Worm (Caenorhabditis elegans) whole organism, L1 larva: ENCODE data around the gene Y53G8AR.8.

Experiments used
- C04F5.9 ChIP-seq: sonication (generic microtip); optimal IDR thresholded peaks from 2 replicates; lab custom pipeline; 2016; ENCODE audit warnings: missing genetic modification characterization, missing compliant biosample characterization
- C34B4.2 ChIP-seq: sonication (generic microtip); optimal IDR thresholded peaks from 2 replicates; lab custom pipeline; 2017; ENCODE audit warnings: mild to moderate bottlenecking, missing genetic modification characterization, missing compliant biosample characterization
- aha-1 ChIP-seq: fragments of 150-350 bp; optimal IDR thresholded peaks from 2 replicates; lab custom pipeline; 2014; ENCODE audit warnings: missing biosample characterization, missing genetic modification characterization
- alr-1 ChIP-seq: fragments of 200-800 bp; sonication (Bioruptor generic); optimal IDR thresholded peaks from 2 replicates; lab custom pipeline; 2018; ENCODE audit warnings: borderline replicate concordance, mild to moderate bottlenecking, missing genetic modification characterization, missing compliant biosample characterization
- blmp-1 ChIP-seq: fragments of 150-350 bp; optimal IDR thresholded peaks from 2 replicates; lab custom pipeline; 2014; ENCODE audit warnings: missing biosample characterization, missing genetic modification characterization
- ces-1 ChIP-seq: fragments of 150-350 bp; optimal IDR thresholded peaks from 2 replicates; lab custom pipeline; 2014; ENCODE audit warnings: missing biosample characterization, missing genetic modification reagents, missing genetic modification characterization
- dsc-1 ChIP-seq: sonication (generic microtip); optimal IDR thresholded peaks from 2 replicates; lab custom pipeline; 2016; ENCODE audit warnings: mild to moderate bottlenecking, missing genetic modification characterization, missing compliant biosample characterization
- efl-1 ChIP-seq, 4 experiments: fragments of 150-350 bp; optimal IDR thresholded peaks in 3 of 4; peaks in 1 of 4; 1 replicate in 1 of 4; 2 replicates in 3 of 4; lab custom pipeline; 2014; ENCODE audit warnings: missing biosample characterization in 2 of 4, missing genetic modification characterization in 2 of 4, missing genetic modification reagents in 2 of 4
- efl-3 ChIP-seq: fragments of 200-800 bp; sonication (Bioruptor generic); optimal IDR thresholded peaks from 2 replicates; lab custom pipeline; 2018; ENCODE audit warnings: mild to moderate bottlenecking, missing genetic modification characterization, missing compliant biosample characterization
- egl-13 ChIP-seq: sonication (generic microtip); optimal IDR thresholded peaks from 2 replicates; lab custom pipeline; 2016; ENCODE audit warnings: missing genotype, missing genetic modification reagents, missing genetic modification characterization, missing compliant biosample characterization
- egl-27 ChIP-seq, 2 experiments: fragments of 150-350 bp in 1 of 2; sonication (generic microtip); optimal IDR thresholded peaks; 3 replicates each; lab custom pipeline; 2017 to 2018; ENCODE audit warnings: missing biosample characterization in 2 of 2, missing genetic modification characterization in 2 of 2, missing genetic modification reagents in 2 of 2
- elt-3 ChIP-seq, 6 experiments: fragments of 150-350 bp in 1 of 6; sonication (generic microtip); optimal IDR thresholded peaks; 2 replicates each; lab custom pipeline; 2017 to 2018; ENCODE audit warnings: missing biosample characterization in 6 of 6, missing genetic modification characterization in 6 of 6, inconsistent platforms in 1 of 6
- ets-5 ChIP-seq: fragments of 200-800 bp; sonication (Bioruptor generic); IDR thresholded peaks from 2 replicates; pipeline ENCODE4 v1.3.6; 2022; ENCODE audit warnings: missing genetic modification characterization, missing compliant biosample characterization
- fkh-10 ChIP-seq: sonication (generic microtip); optimal IDR thresholded peaks from 2 replicates; lab custom pipeline; 2017; ENCODE audit warnings: missing biosample characterization, missing genetic modification reagents, missing genetic modification characterization
- fkh-4 ChIP-seq: sonication (generic microtip); optimal IDR thresholded peaks from 2 replicates; lab custom pipeline; 2016; ENCODE audit warnings: missing compliant biosample characterization, missing genetic modification characterization, borderline replicate concordance
- fos-1 ChIP-seq: fragments of 150-350 bp; optimal IDR thresholded peaks from 2 replicates; lab custom pipeline; 2014; ENCODE audit warnings: missing biosample characterization, missing genetic modification characterization
- hpl-2 ChIP-seq: fragments of 150-350 bp; optimal IDR thresholded peaks from 2 replicates; lab custom pipeline; 2014; ENCODE audit warnings: missing biosample characterization, missing genetic modification reagents, missing genetic modification characterization
- irx-1 ChIP-seq: sonication (generic microtip); optimal IDR thresholded peaks from 2 replicates; lab custom pipeline; 2016; ENCODE audit warnings: missing genetic modification characterization, missing compliant biosample characterization
- lin-14 ChIP-seq: fragments of 200-800 bp; sonication (Bioruptor generic); optimal IDR thresholded peaks from 2 replicates; lab custom pipeline; 2018; ENCODE audit warnings: mild to moderate bottlenecking, missing genetic modification characterization, moderate library complexity, missing compliant biosample characterization
- lir-3 ChIP-seq: sonication (generic microtip); optimal IDR thresholded peaks from 2 replicates; lab custom pipeline; 2016; ENCODE audit warnings: mild to moderate bottlenecking, missing genetic modification characterization, moderate library complexity, missing compliant biosample characterization; ENCODE audit not compliant: poor library complexity
- mab-9 ChIP-seq: fragments of 200-800 bp; sonication (Bioruptor generic); IDR thresholded peaks from 2 replicates; pipeline ENCODE4 v1.3.6; 2022; ENCODE audit warnings: missing genetic modification reagents, missing genetic modification characterization, missing compliant biosample characterization
- mep-1 ChIP-seq: fragments of 150-350 bp; optimal IDR thresholded peaks from 2 replicates; lab custom pipeline; 2014; ENCODE audit warnings: missing biosample characterization, missing genetic modification characterization
- nhr-11 ChIP-seq: fragments of 150-350 bp; optimal IDR thresholded peaks from 2 replicates; lab custom pipeline; 2014; ENCODE audit warnings: missing biosample characterization, missing genetic modification characterization
- nhr-19 ChIP-seq: fragments of 200-800 bp; sonication (Bioruptor generic); conservative IDR thresholded peaks from 2 replicates; pipeline ENCODE4 v1.3.6; 2022; ENCODE audit warnings: missing genetic modification characterization, missing compliant biosample characterization
- nhr-20 ChIP-seq: sonication (generic microtip); optimal IDR thresholded peaks from 2 replicates; lab custom pipeline; 2016; ENCODE audit warnings: mild to moderate bottlenecking, missing genetic modification characterization, missing compliant biosample characterization
- nhr-47 ChIP-seq: sonication (generic microtip); optimal IDR thresholded peaks from 2 replicates; lab custom pipeline; 2016; ENCODE audit warnings: mild to moderate bottlenecking, missing genetic modification characterization, moderate library complexity, missing compliant biosample characterization
- nhr-76 ChIP-seq: sonication (generic microtip); optimal IDR thresholded peaks from 2 replicates; lab custom pipeline; 2017; ENCODE audit warnings: missing biosample characterization, missing genetic modification characterization
- nhr-85 ChIP-seq: sonication (generic microtip); peaks from one replicate; lab custom pipeline; 2016; ENCODE audit warnings: missing genetic modification characterization, inconsistent platforms, missing compliant biosample characterization
- rnt-1 ChIP-seq: sonication (generic microtip); optimal IDR thresholded peaks from 2 replicates; lab custom pipeline; 2016; ENCODE audit warnings: mild to moderate bottlenecking, missing genetic modification characterization, moderate library complexity, missing compliant biosample characterization
- skn-1 ChIP-seq: fragments of 150-350 bp; optimal IDR thresholded peaks from 2 replicates; lab custom pipeline; 2014; ENCODE audit warnings: missing biosample characterization, missing genetic modification characterization
- snpc-4 ChIP-seq: fragments of 150-350 bp; optimal IDR thresholded peaks from 2 replicates; lab custom pipeline; 2014; ENCODE audit warnings: missing biosample characterization, missing genetic modification characterization
- snu-23 ChIP-seq: sonication (generic microtip); optimal IDR thresholded peaks from 2 replicates; lab custom pipeline; 2016; ENCODE audit warnings: missing genetic modification characterization, missing compliant biosample characterization
- sptf-1 ChIP-seq: fragments of 150-350 bp; optimal IDR thresholded peaks from 2 replicates; lab custom pipeline; 2014; ENCODE audit warnings: missing biosample characterization, missing genetic modification characterization
- swsn-7 ChIP-seq: sonication (generic microtip); optimal IDR thresholded peaks from 2 replicates; lab custom pipeline; 2016; ENCODE audit warnings: missing genetic modification characterization, missing compliant biosample characterization
- tbx-2 ChIP-seq: sonication (generic microtip); optimal IDR thresholded peaks from 2 replicates; lab custom pipeline; 2016; ENCODE audit warnings: missing genetic modification characterization, missing compliant biosample characterization
- unc-30 ChIP-seq: sonication (generic microtip); optimal IDR thresholded peaks from 2 replicates; lab custom pipeline; 2017; ENCODE audit warnings: missing biosample characterization, missing genetic modification characterization
- vab-15 ChIP-seq: sonication (generic microtip); optimal IDR thresholded peaks from 2 replicates; lab custom pipeline; 2017; ENCODE audit warnings: missing genotype, mild to moderate bottlenecking, missing genetic modification characterization, missing compliant biosample characterization
- xbp-1 ChIP-seq: sonication (generic microtip); optimal IDR thresholded peaks from 2 replicates; lab custom pipeline; 2016; ENCODE audit warnings: missing genetic modification characterization, missing compliant biosample characterization
- ztf-11 ChIP-seq, 2 experiments: sonication (generic microtip); optimal IDR thresholded peaks; 2 replicates each; lab custom pipeline; 2016 to 2017; ENCODE audit warnings: missing genetic modification characterization in 2 of 2, missing biosample characterization in 1 of 2, missing compliant biosample characterization in 1 of 2
- ztf-4 ChIP-seq: fragments of 150-350 bp; optimal IDR thresholded peaks from 2 replicates; lab custom pipeline; 2014; ENCODE audit warnings: missing biosample characterization, missing genetic modification characterization

The Y53G8AR.8 gene

DNA sequence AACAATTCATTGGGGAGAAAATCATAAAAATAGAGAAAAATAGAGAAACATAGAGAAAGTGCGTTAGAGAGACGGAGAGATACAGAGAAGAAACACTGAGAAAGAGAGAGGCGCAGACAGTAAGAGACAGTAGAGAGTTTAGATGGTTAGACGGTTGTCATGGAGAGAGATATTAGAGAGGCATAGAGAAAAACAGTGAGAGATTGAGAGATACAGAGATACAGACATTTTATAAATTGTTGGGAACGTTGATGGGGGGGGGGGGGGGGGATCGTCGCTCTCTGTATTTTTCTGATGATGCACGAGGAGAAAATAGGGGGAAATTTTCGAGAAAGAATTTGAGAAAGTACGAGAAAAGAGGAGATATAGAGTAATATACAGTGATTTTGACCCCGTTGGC is 14.8 kb downstream of the Y53G8AR.8 start (continued):
- peak; percentile 93 for TF ChIP-seq swsn-7
- peak; percentile 66 for TF ChIP-seq fos-1 (tag; lab: Kevin White, UChicago)
- TF ChIP-seq skn-1 = no peak
- peak; percentile 91 for TF ChIP-seq nhr-19 (GFP tag; lab: Robert Waterston, UW)
- TF ChIP-seq mab-9 (GFP tag; lab: Robert Waterston, UW) = peak; percentile 66
- peak; percentile 88 to 95 for TF ChIP-seq efl-1 (optimal IDR thresholded peaks at IDR 0.05; lab: Kevin White, UChicago)
- TF ChIP-seq efl-1 (GFP tag; optimal IDR thresholded peaks at IDR 0.05 in 1 of 2; lab: Kevin White, UChicago) = peak; percentile 63 to 97
- peak; percentile 82 for TF ChIP-seq dsc-1 (tag; lab: Kevin White, UChicago)
- TF ChIP-seq ets-5 (GFP tag; lab: Robert Waterston, UW) = no peak
- peak in 3 of 6 experiments; percentile 2 to 68 (median 44) for TF ChIP-seq elt-3 (tag; optimal IDR thresholded peaks at IDR 0.05; lab: Kevin White, UChicago)
- TF ChIP-seq vab-15 = peak; percentile 26
- peak; percentile 22 for TF ChIP-seq fkh-4
- TF ChIP-seq alr-1 = no peak
- TF ChIP-seq aha-1 = peak; percentile 52
- TF ChIP-seq snu-23 (GFP tag; lab: Kevin White, UChicago) = peak; percentile 95
- peak; percentile 99 for TF ChIP-seq nhr-85 (tag; lab: Kevin White, UChicago)
- no peak for TF ChIP-seq unc-30 (tag; lab: Kevin White, UChicago)
- TF ChIP-seq nhr-47 (tag; lab: Kevin White, UChicago) = peak; percentile 92
- no peak for TF ChIP-seq sptf-1 (tag; lab: Kevin White, UChicago)
- peak in 1 of 2 experiments; percentile 71 for TF ChIP-seq ztf-11 (tag; optimal IDR thresholded peaks at IDR 0.05; lab: Kevin White, UChicago)
- TF ChIP-seq blmp-1 (tag; lab: Kevin White, UChicago) = peak; percentile 46
- peak; percentile 93 for TF ChIP-seq lin-14 (GFP tag; lab: Kevin White, UChicago)
- TF ChIP-seq nhr-76 (tag; lab: Kevin White, UChicago) = no peak
- peak; percentile 79 for TF ChIP-seq ztf-4
- no peak for TF ChIP-seq ces-1
- peak; percentile 46 for TF ChIP-seq snpc-4 (tag; lab: Kevin White, UChicago)
- TF ChIP-seq nhr-20 (tag; lab: Kevin White, UChicago) = peak; percentile 92
- peak; percentile 90 for TF ChIP-seq mep-1
- peak; percentile 78 for TF ChIP-seq xbp-1 (tag; lab: Kevin White, UChicago)

DNA sequence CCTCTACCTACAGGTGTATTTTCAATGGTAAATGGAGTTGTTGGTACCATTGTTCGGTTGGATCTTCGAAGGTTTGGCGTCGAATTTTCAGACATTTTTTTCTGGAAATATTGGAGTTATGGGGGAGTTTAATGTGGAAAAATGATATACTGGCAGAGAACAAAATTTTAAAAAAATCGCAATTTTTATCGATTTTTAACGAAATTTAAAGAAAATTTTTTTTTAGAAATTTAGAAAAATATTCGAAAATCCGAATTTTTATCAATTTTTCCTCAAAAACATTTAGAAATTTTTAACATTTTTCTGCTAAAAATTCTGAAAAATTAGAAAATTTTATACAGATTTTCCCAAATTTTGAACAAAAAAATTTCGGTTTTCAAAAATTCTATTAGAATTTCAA is 15.5 kb downstream of the Y53G8AR.8 start, which contains the start of gene Y53G8AM.8:
TSS of gene Y53G8AM.8 (minus strand) at position 101 of the 400 bp plus-strand sequence.
- TF ChIP-seq mab-9 (GFP tag; lab: Robert Waterston, UW) (no peak), ets-5 (GFP tag; lab: Robert Waterston, UW) (no peak), rnt-1 (tag; lab: Kevin White, UChicago) (no peak), elt-3 (tag; optimal IDR thresholded peaks at IDR 0.05; lab: Kevin White, UChicago) (no peak), ces-1 (no peak), efl-3 (GFP tag; lab: Kevin White, UChicago) (no peak), nhr-11 (tag; lab: Kevin White, UChicago) (no peak), fkh-10 (no peak), C34B4.2 (tag; lab: Kevin White, UChicago) (no peak), tbx-2 (tag; lab: Kevin White, UChicago) (no peak), irx-1 (tag; lab: Kevin White, UChicago) (no peak), hpl-2 (GFP tag; lab: Kevin White, UChicago) (no peak), egl-13 (tag; lab: Kevin White, UChicago) (no peak), egl-27 (tag; optimal IDR thresholded peaks at IDR 0.05; lab: Kevin White, UChicago) (no peak), lir-3 (tag; lab: Kevin White, UChicago) (no peak), unc-30 (tag; lab: Kevin White, UChicago) (no peak), C04F5.9 (tag; lab: Kevin White, UChicago) (no peak)
